Worm (Caenorhabditis elegans) whole organism, mixed stage, embryonic: Measurements from ENCODE around the gene fbxa-219.

ENCODE experiments used
- lin-13 ChIP-seq: fragments of 150-350 bp; optimal IDR thresholded peaks from 2 replicates; lab custom pipeline; 2014; ENCODE audit warnings: missing biosample characterization, missing genetic modification characterization
- lsy-2 ChIP-seq: fragments of 150-350 bp; optimal IDR thresholded peaks from 2 replicates; lab custom pipeline; 2014; ENCODE audit warnings: missing biosample characterization, missing genetic modification characterization
- mep-1 ChIP-seq: fragments of 150-350 bp; optimal IDR thresholded peaks from 2 replicates; lab custom pipeline; 2017; ENCODE audit warnings: missing biosample characterization, missing genetic modification reagents, missing genetic modification characterization, inconsistent platforms
- pha-4 ChIP-seq: fragments of 150-350 bp; optimal IDR thresholded peaks from 2 replicates; lab custom pipeline; 2018; ENCODE audit warnings: missing biosample characterization, missing genetic modification reagents, missing genetic modification characterization

- TF ChIP-seq mep-1 (tag; lab: Kevin White, UChicago): no peak
- no peak for TF ChIP-seq lsy-2 (tag; lab: Kevin White, UChicago)
- no peak for TF ChIP-seq lin-13 (tag; lab: Kevin White, UChicago)
- no peak for TF ChIP-seq pha-4
Observed at ce11 chrIII:2253027-2253499, 38.2 kb upstream of the fbxa-219 start, which contains the start of gene fbxa-73.
